Fruit fly (Drosophila melanogaster): ENCODE results near the gene CG32756.

The CG32756 gene

dm6 chrX:5923124-5923523 is 22.4 kb upstream of the CG32756 start (continued):
- TF ChIP-seq Med (GFP tag) (peak; percentile 83), CG6689 (GFP tag; IDR thresholded peaks at IDR 0.05) (peak; percentile 33; the same call in 1 of the 2 replicates), cato (GFP tag; optimal IDR thresholded peaks at IDR 0.05; ENCODE audit: borderline replicate concordance) (no peak), unpg (GFP tag; optimal IDR thresholded peaks at IDR 0.05) (peak; percentile 35), Atf6 (GFP tag; IDR thresholded peaks at IDR 0.05) (peak; percentile 54; the same call in 1 of the 2 replicates), caup (GFP tag; optimal IDR thresholded peaks at IDR 0.05; ENCODE audit: severe bottlenecking) (peak; percentile 13), CG16779 (GFP tag; IDR thresholded peaks at IDR 0.05) (peak; percentile 17; the same call in 1 of the 2 replicates), vnd (GFP tag; IDR thresholded peaks at IDR 0.05; ENCODE audit: partially characterized antibody) (0 out of 3 replicates have a peak, but pooled peaks have one; percentile 30), CG2120 (GFP tag; optimal IDR thresholded peaks at IDR 0.05) (peak; percentile 37), pnt (GFP tag; optimal IDR thresholded peaks at IDR 0.05) (peak; percentile 39), CG34224 (GFP tag; IDR thresholded peaks at IDR 0.05; ENCODE audit: partially characterized antibody) (no peak), CG18619 (GFP tag; optimal IDR thresholded peaks at IDR 0.05) (no peak), Ada2b (GFP tag; IDR thresholded peaks at IDR 0.05) (peak; percentile 42), CG17912 (GFP tag; optimal IDR thresholded peaks at IDR 0.05) (no peak), Scr (GFP tag; IDR thresholded peaks at IDR 0.05; ENCODE audit: partially characterized antibody) (peak; percentile 27; the same call in 1 of the 2 replicates), lbe (GFP tag; optimal IDR thresholded peaks at IDR 0.05) (peak; percentile 32), sens (GFP tag) (peak; percentile 86), HLH4C (GFP tag; IDR thresholded peaks at IDR 0.05; ENCODE audit: partially characterized antibody) (peak; percentile 66; the same call in 1 of the 3 replicates), mld (GFP tag; IDR thresholded peaks at IDR 0.05; ENCODE audit: partially characterized antibody) (0 out of 3 replicates have a peak, but pooled peaks have one; percentile 11), CG9932 (GFP tag; IDR thresholded peaks at IDR 0.05) (peak; percentile 24; the same call in 1 of the 2 replicates), CG14014 (GFP tag; IDR thresholded peaks at IDR 0.05) (peak; percentile 45; the same call in 1 of the 2 replicates), CG12769 (tag; optimal IDR thresholded peaks at IDR 0.05) (peak; percentile 31), row (GFP tag; IDR thresholded peaks at IDR 0.05) (peak; percentile 61; the same call in 2 of the 3 replicates), CG2116 (GFP tag; optimal IDR thresholded peaks at IDR 0.05) (no peak), lilli (GFP tag; optimal IDR thresholded peaks at IDR 0.05) (peak; percentile 42), Xrp1 (GFP tag; IDR thresholded peaks at IDR 0.05) (peak; percentile 46; the same call in 1 of the 2 replicates), lmd (GFP tag; IDR thresholded peaks at IDR 0.05) (peak; percentile 44), Trl (optimal IDR thresholded peaks at IDR 0.05) (no peak), Trl (GFP tag; optimal IDR thresholded peaks at IDR 0.05) (peak; percentile 3), CG7786 (GFP tag; optimal IDR thresholded peaks at IDR 0.05) (peak; percentile 8), CG10979 (tag; optimal IDR thresholded peaks at IDR 0.05) (peak; percentile 10), ems (GFP tag; optimal IDR thresholded peaks at IDR 0.05) (peak; percentile 14), CG2678 (tag; optimal IDR thresholded peaks at IDR 0.05) (peak; percentile 20), CG7839 (tag; optimal IDR thresholded peaks at IDR 0.05) (peak; percentile 48), D19B (GFP tag; optimal IDR thresholded peaks at IDR 0.05) (peak; percentile 74), CG11695 (GFP tag; IDR thresholded peaks at IDR 0.05) (0 out of 3 replicates have a peak, but pooled peaks have one; percentile 15), Oli (tag; optimal IDR thresholded peaks at IDR 0.05) (peak; percentile 24), CG8290 (GFP tag; optimal IDR thresholded peaks at IDR 0.05) (no peak), CG8290 (tag; optimal IDR thresholded peaks at IDR 0.05) (peak in 1 of 2 experiments; percentile 29), CG32532 (GFP tag; IDR thresholded peaks at IDR 0.05) (peak; percentile 26; the same call in 1 of the 2 replicates), gem (tag; optimal IDR thresholded peaks at IDR 0.05) (peak; percentile 55), Hmr (GFP tag; optimal IDR thresholded peaks at IDR 0.05) (peak; percentile 17), CG10959 (GFP tag; IDR thresholded peaks at IDR 0.05) (0 out of 2 replicates have a peak, but pooled peaks have one; percentile 10), slbo (GFP tag; IDR thresholded peaks at IDR 0.05) (peak; percentile 55), phol (tag; optimal IDR thresholded peaks at IDR 0.05) (peak; percentile 3), sisA (GFP tag; IDR thresholded peaks at IDR 0.05) (peak; percentile 55), Deaf1 (tag; optimal IDR thresholded peaks at IDR 0.05) (no peak), Pdp1 (GFP tag; optimal IDR thresholded peaks at IDR 0.05) (no peak), ci (GFP tag; IDR thresholded peaks at IDR 0.05) (0 out of 3 replicates have a peak, but pooled peaks have one; percentile 17), CG17361 (GFP tag; IDR thresholded peaks at IDR 0.05) (0 out of 3 replicates have a peak, but pooled peaks have one; percentile 13)
